Fruit fly (Drosophila melanogaster) whole organism, embryonic: ENCODE results near the gene Gyc89Da.

Experiments
- CG12071 ChIP-seq: fragments of 200-800 bp; sonication (Bioruptor generic); optimal IDR thresholded peaks from 3 replicates; lab custom pipeline; 2018; ENCODE audit warnings: missing biosample characterization, mild to moderate bottlenecking, missing genetic modification characterization
- Ets97D ChIP-seq: fragments of 200-800 bp; sonication (Bioruptor generic); optimal IDR thresholded peaks from 3 replicates; lab custom pipeline; 2016; ENCODE audit warnings: missing biosample characterization, missing genetic modification characterization
- Spps ChIP-seq: fragments of 200-800 bp; sonication (Bioruptor generic); optimal IDR thresholded peaks from 2 replicates; lab custom pipeline; 2018; ENCODE audit warnings: missing biosample characterization, mild to moderate bottlenecking, missing genetic modification characterization
- fu2 ChIP-seq: fragments of 200-800 bp; sonication (Bioruptor generic); optimal IDR thresholded peaks from 2 replicates; lab custom pipeline; 2016; ENCODE audit warnings: missing biosample characterization, missing genetic modification characterization
- grau ChIP-seq: fragments of 200-800 bp; optimal IDR thresholded peaks from 3 replicates; lab custom pipeline; 2019; ENCODE audit warnings: missing biosample characterization, mild to moderate bottlenecking, missing genetic modification characterization, moderate library complexity

DNA sequence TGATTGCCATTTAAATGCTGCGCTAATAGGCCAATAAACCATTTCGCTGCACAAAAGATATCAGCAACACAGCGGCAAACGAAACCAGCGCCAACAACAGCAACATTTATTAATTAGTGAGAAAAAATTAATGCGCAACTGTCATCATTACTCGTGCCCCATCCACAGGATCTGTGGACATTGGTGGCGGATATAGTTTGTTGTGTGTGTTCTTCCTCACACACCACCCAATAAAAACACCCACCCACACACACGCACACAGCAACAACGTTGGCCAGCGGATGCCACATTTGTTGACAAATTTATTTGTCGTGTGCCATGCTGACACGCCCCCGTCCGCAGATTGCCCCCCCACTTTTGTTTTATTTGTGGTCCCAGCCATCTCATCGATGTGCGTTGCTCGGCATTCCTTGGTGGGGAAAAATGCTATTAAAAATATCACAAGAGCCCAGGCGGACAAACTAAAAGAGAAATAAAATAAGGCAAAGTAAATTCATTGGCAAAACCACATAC is 45.8 kb downstream of the Gyc89Da start:
- TF ChIP-seq fu2 (GFP tag; lab: Kevin White, UChicago) (no peak), Spps (tag; lab: Kevin White, UChicago) (no peak), Ets97D (no peak), CG12071 (GFP tag; lab: Kevin White, UChicago) (no peak), grau (tag; lab: Kevin White, UChicago) (no peak)
